Fruit fly (Drosophila melanogaster): ENCODE data around the gene CycJ.
A peak's percentile ranks its signal among the peaks of the same experiment; 100 is the strongest.

Gene CycJ

DNA sequence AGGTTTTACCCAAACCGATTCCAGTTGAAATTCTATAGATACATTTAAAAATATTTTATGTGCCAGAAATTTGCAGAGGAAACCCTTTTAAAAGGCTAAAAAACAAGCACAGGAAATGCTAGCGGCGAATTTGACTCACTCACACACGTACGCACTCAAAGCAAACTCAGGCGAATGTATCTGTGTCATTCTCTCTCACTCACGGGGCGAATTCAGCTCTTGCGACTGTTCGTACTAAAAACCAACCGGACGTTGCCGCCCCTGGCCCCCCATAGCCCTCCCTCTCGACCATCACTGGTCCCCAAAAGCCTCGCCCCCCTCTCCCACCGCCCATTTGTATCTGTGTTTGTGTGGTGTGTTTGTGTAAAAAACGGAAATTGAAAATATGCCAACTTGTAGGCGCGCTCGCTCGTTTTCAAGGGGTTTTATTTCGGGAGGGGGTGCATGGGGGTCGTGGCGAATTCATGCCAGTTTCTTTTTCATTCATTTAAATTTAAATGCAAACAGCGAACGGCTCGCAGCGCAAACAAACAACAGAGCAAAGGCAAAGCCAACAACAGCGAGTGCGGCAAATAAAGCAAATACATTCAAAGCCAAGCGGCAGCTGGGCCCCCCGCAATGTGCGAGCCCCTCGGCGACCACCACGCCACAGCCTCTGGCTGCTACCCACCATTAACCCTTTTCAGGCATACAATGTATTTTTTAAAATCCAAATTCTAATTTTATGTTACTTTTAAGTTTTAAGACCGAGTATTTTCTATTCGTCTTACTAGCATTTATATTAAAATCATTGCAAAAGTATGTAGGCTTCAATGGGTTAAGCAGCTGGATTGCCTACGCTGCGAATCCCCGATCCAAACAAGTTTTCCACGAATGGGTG is 47.8 kb upstream of the CycJ start (continued):
- TF ChIP-seq oc (tag; optimal IDR thresholded peaks at IDR 0.05) (peak; percentile 28), CG9932 (GFP tag; IDR thresholded peaks at IDR 0.05) (peak; percentile 78), Optix (GFP tag; IDR thresholded peaks at IDR 0.05) (peak; percentile 69; the same call in 2 of the 3 replicates), bab2 (GFP tag; optimal IDR thresholded peaks at IDR 0.05) (peak; percentile 78), CG14965 (GFP tag; optimal IDR thresholded peaks at IDR 0.05; ENCODE audit: borderline replicate concordance) (no peak), tio (GFP tag; optimal IDR thresholded peaks at IDR 0.05) (peak; percentile 9), sim (GFP tag; IDR thresholded peaks at IDR 0.05) (peak; percentile 18; the same call in 1 of the 2 replicates), CG6765 (GFP tag; optimal IDR thresholded peaks at IDR 0.05) (peak; percentile 79), ftz-f1 (GFP tag; optimal IDR thresholded peaks at IDR 0.05) (peak; percentile 19), Dip3 (GFP tag; optimal IDR thresholded peaks at IDR 0.05) (peak; percentile 76), Elba2 (GFP tag; optimal IDR thresholded peaks at IDR 0.05) (no peak), CG12219 (GFP tag; optimal IDR thresholded peaks at IDR 0.05) (peak; percentile 40), HLH4C (GFP tag; IDR thresholded peaks at IDR 0.05; ENCODE audit: partially characterized antibody) (0 out of 3 replicates have a peak, but pooled peaks have one; percentile 13), ap (GFP tag; IDR thresholded peaks at IDR 0.05) (peak; percentile 77), CG9817 (tag; optimal IDR thresholded peaks at IDR 0.05) (peak; percentile 54), CG13287 (GFP tag; IDR thresholded peaks at IDR 0.05; ENCODE audit: partially characterized antibody) (no peak; the same call in 1 of the 2 replicates), ewg (GFP tag; optimal IDR thresholded peaks at IDR 0.05) (peak; percentile 19), CG17186 (GFP tag; optimal IDR thresholded peaks at IDR 0.05) (peak; percentile 9), eyg (GFP tag; optimal IDR thresholded peaks at IDR 0.05) (peak; percentile 54), so (GFP tag; IDR thresholded peaks at IDR 0.05) (peak; percentile 83), CG17385 (GFP tag; optimal IDR thresholded peaks at IDR 0.05) (peak; percentile 48), tin (GFP tag; optimal IDR thresholded peaks at IDR 0.05) (no peak), grau (tag; optimal IDR thresholded peaks at IDR 0.05) (peak; percentile 63), Dip2 (GFP tag; IDR thresholded peaks at IDR 0.05) (peak; percentile 50; the same call in 1 of the 2 replicates), abd-A (tag; optimal IDR thresholded peaks at IDR 0.05) (peak; percentile 99), chn (GFP tag; optimal IDR thresholded peaks at IDR 0.05) (peak; percentile 59), cato (GFP tag; optimal IDR thresholded peaks at IDR 0.05; ENCODE audit: borderline replicate concordance) (no peak), CG13624 (GFP tag; optimal IDR thresholded peaks at IDR 0.05) (peak; percentile 75), CG1233 (GFP tag; optimal IDR thresholded peaks at IDR 0.05) (peak; percentile 40), CG7357 (GFP tag; IDR thresholded peaks at IDR 0.05) (peak; percentile 47; the same call in 2 of the 3 replicates), Hand (GFP tag; optimal IDR thresholded peaks at IDR 0.05) (no peak), CG13424 (tag; optimal IDR thresholded peaks at IDR 0.05) (peak; percentile 50), CG6654 (GFP tag; optimal IDR thresholded peaks at IDR 0.05) (no peak), maf-S (GFP tag; optimal IDR thresholded peaks at IDR 0.05) (peak; percentile 23), Awh (GFP tag; IDR thresholded peaks at IDR 0.05) (peak; percentile 66; the same call in 1 of the 2 replicates), pan (optimal IDR thresholded peaks at IDR 0.05) (no peak), pan (GFP tag; optimal IDR thresholded peaks at IDR 0.05 in 1 of 2, IDR thresholded peaks at IDR 0.05 in 1 of 2) (peak in 1 of 2 experiments; percentile 89), Myb (GFP tag; optimal IDR thresholded peaks at IDR 0.05) (no peak), CG14710 (tag; optimal IDR thresholded peaks at IDR 0.05) (peak; percentile 3), Atf3 (GFP tag; optimal IDR thresholded peaks at IDR 0.05) (peak; percentile 33), ase (GFP tag; IDR thresholded peaks at IDR 0.05) (peak; percentile 78), CG1024 (GFP tag; IDR thresholded peaks at IDR 0.05) (peak; percentile 62), HLHmδ (GFP tag; optimal IDR thresholded peaks at IDR 0.05) (peak; percentile 88), br (optimal IDR thresholded peaks at IDR 0.05) (no peak), fd96Cb (tag; optimal IDR thresholded peaks at IDR 0.05) (peak; percentile 51), shn (GFP tag; optimal IDR thresholded peaks at IDR 0.05) (peak; percentile 65), CG15269 (tag; optimal IDR thresholded peaks at IDR 0.05) (peak; percentile 76), Spps (tag; optimal IDR thresholded peaks at IDR 0.05) (no peak), CG3281 (GFP tag; optimal IDR thresholded peaks at IDR 0.05) (peak; percentile 69)
